Fruit fly (Drosophila melanogaster) whole organism, prepupa: ENCODE measurements around the gene Ran.

ENCODE experiments used
- CG10631 ChIP-seq: fragments of 200-800 bp; sonication (Bioruptor generic); optimal IDR thresholded peaks from 2 replicates; lab custom pipeline; 2016; ENCODE audit warnings: missing biosample characterization, missing genetic modification characterization
- CG10669 ChIP-seq: fragments of 200-800 bp; sonication (Bioruptor generic); optimal IDR thresholded peaks from 3 replicates; lab custom pipeline; 2018; ENCODE audit warnings: missing biosample characterization, mild to moderate bottlenecking, missing genetic modification characterization, moderate library complexity
- CG1621 ChIP-seq: fragments of 200-800 bp; sonication (Bioruptor generic); optimal IDR thresholded peaks from 3 replicates; lab custom pipeline; 2018; ENCODE audit warnings: missing biosample characterization, mild to moderate bottlenecking, missing genetic modification characterization
- CG16779 ChIP-seq: fragments of 200-800 bp; sonication (Bioruptor generic); optimal IDR thresholded peaks from 3 replicates; lab custom pipeline; 2017; ENCODE audit warnings: missing biosample characterization, mild to moderate bottlenecking, missing genetic modification characterization
- CG3032 ChIP-seq: fragments of 200-800 bp; optimal IDR thresholded peaks from 2 replicates; lab custom pipeline; 2019; ENCODE audit warnings: missing biosample characterization, mild to moderate bottlenecking, missing genetic modification characterization, moderate library complexity
- CG32006 ChIP-seq: fragments of 200-800 bp; sonication (Bioruptor generic); optimal IDR thresholded peaks from 3 replicates; lab custom pipeline; 2017; ENCODE audit warnings: missing biosample characterization, mild to moderate bottlenecking, missing genetic modification characterization
- CG34406 ChIP-seq: fragments of 200-800 bp; sonication (Bioruptor generic); optimal IDR thresholded peaks from 3 replicates; lab custom pipeline; 2016; ENCODE audit warnings: missing biosample characterization, missing genetic modification characterization
- CG3919 ChIP-seq: fragments of 200-800 bp; sonication (Bioruptor generic); optimal IDR thresholded peaks from 3 replicates; lab custom pipeline; 2016; ENCODE audit warnings: missing biosample characterization, missing genetic modification characterization
- CG6854 ChIP-seq: fragments of 200-800 bp; sonication (Bioruptor generic); optimal IDR thresholded peaks from 2 replicates; lab custom pipeline; 2017; ENCODE audit warnings: missing biosample characterization, mild to moderate bottlenecking, missing genetic modification characterization
- CG7368 ChIP-seq: fragments of 200-800 bp; sonication (Bioruptor generic); optimal IDR thresholded peaks from 3 replicates; lab custom pipeline; 2016; ENCODE audit warnings: missing biosample characterization, missing genetic modification characterization
- CG8319 ChIP-seq: fragments of 200-800 bp; sonication (Bioruptor generic); optimal IDR thresholded peaks from 3 replicates; lab custom pipeline; 2016; ENCODE audit warnings: missing biosample characterization, missing genetic modification characterization
- CG8632 ChIP-seq: fragments of 200-800 bp; sonication (Bioruptor generic); optimal IDR thresholded peaks from 3 replicates; lab custom pipeline; 2016; ENCODE audit warnings: missing biosample characterization, missing genetic modification characterization
- Eip75B ChIP-seq: fragments of 200-800 bp; sonication (Bioruptor generic); optimal IDR thresholded peaks from 3 replicates; lab custom pipeline; 2016; ENCODE audit warnings: missing biosample characterization, missing genetic modification characterization
- Eip78C ChIP-seq: fragments of 200-800 bp; sonication (Bioruptor generic); peaks from one replicate; lab custom pipeline; 2016; ENCODE audit warnings: missing biosample characterization, missing genetic modification characterization
- Eip93F ChIP-seq: fragments of 200-800 bp; sonication (Bioruptor generic); optimal IDR thresholded peaks from 2 replicates; lab custom pipeline; 2016; ENCODE audit warnings: missing biosample characterization, mild to moderate bottlenecking, missing genetic modification characterization
- Gug ChIP-seq: fragments of 200-800 bp; sonication (Bioruptor generic); IDR thresholded peaks from 2 replicates; pipeline ENCODE4 v1.3.6; 2022; ENCODE audit warnings: missing biosample characterization, missing genetic modification characterization
- Hr39 ChIP-seq: fragments of 200-800 bp; sonication (Bioruptor generic); optimal IDR thresholded peaks from 2 replicates; lab custom pipeline; 2016; ENCODE audit warnings: missing biosample characterization, missing genetic modification characterization
- Hr4 ChIP-seq: fragments of 200-800 bp; sonication (Bioruptor generic); optimal IDR thresholded peaks from 3 replicates; lab custom pipeline; 2016; ENCODE audit warnings: missing biosample characterization, missing genetic modification characterization
- Lpt ChIP-seq: fragments of 200-800 bp; sonication (Bioruptor generic); optimal IDR thresholded peaks from 3 replicates; lab custom pipeline; 2016; ENCODE audit warnings: missing biosample characterization, missing genetic modification characterization
- Met ChIP-seq: fragments of 200-800 bp; sonication (Bioruptor generic); optimal IDR thresholded peaks from 3 replicates; lab custom pipeline; 2016; ENCODE audit warnings: missing biosample characterization, missing genetic modification characterization
- OdsH ChIP-seq: fragments of 200-800 bp; sonication (Bioruptor generic); optimal IDR thresholded peaks from 3 replicates; lab custom pipeline; 2016; ENCODE audit warnings: missing biosample characterization, missing genetic modification characterization
- Smox ChIP-seq: fragments of 200-800 bp; sonication (Bioruptor generic); optimal IDR thresholded peaks from 3 replicates; lab custom pipeline; 2016; ENCODE audit warnings: missing biosample characterization, missing genetic modification characterization
- Sox102F ChIP-seq: fragments of 200-800 bp; sonication (Bioruptor generic); optimal IDR thresholded peaks from 2 replicates; lab custom pipeline; 2016; ENCODE audit warnings: missing biosample characterization, mild to moderate bottlenecking, missing genetic modification characterization
- cyc ChIP-seq: fragments of 200-800 bp; sonication (Bioruptor generic); optimal IDR thresholded peaks from 3 replicates; lab custom pipeline; 2016; ENCODE audit warnings: missing biosample characterization, missing genetic modification characterization
- dac ChIP-seq: fragments of 200-800 bp; sonication (Bioruptor generic); optimal IDR thresholded peaks from 2 replicates; lab custom pipeline; 2017; ENCODE audit warnings: missing biosample characterization, mild to moderate bottlenecking, missing genetic modification characterization
- eg ChIP-seq: fragments of 200-800 bp; sonication (Bioruptor generic); IDR thresholded peaks from 3 replicates; pipeline ENCODE4 v1.3.6; 2022; ENCODE audit warnings: missing biosample characterization, missing genetic modification characterization
- esn ChIP-seq: fragments of 200-800 bp; sonication (Bioruptor generic); optimal IDR thresholded peaks from 2 replicates; lab custom pipeline; 2016; ENCODE audit warnings: missing biosample characterization, mild to moderate bottlenecking, missing genetic modification characterization, moderate library complexity
- fd59A ChIP-seq: fragments of 200-800 bp; sonication (Bioruptor generic); optimal IDR thresholded peaks from 2 replicates; lab custom pipeline; 2017; ENCODE audit warnings: missing biosample characterization, mild to moderate bottlenecking, missing genetic modification characterization, missing genetic modification reagents
- fd85E ChIP-seq: fragments of 200-800 bp; sonication (Bioruptor generic); optimal IDR thresholded peaks from 3 replicates; lab custom pipeline; 2016; ENCODE audit warnings: missing biosample characterization, missing genetic modification characterization
- fkh ChIP-seq: fragments of 200-800 bp; sonication (Bioruptor generic); optimal IDR thresholded peaks from 3 replicates; lab custom pipeline; 2017; ENCODE audit warnings: missing biosample characterization, mild to moderate bottlenecking, missing genetic modification characterization, moderate library complexity
- lz ChIP-seq: fragments of 200-800 bp; sonication (Bioruptor generic); optimal IDR thresholded peaks from 3 replicates; lab custom pipeline; 2016; ENCODE audit warnings: missing biosample characterization, missing genetic modification characterization
- spab ChIP-seq: fragments of 200-800 bp; sonication (Bioruptor generic); optimal IDR thresholded peaks from 2 replicates; lab custom pipeline; 2017; ENCODE audit warnings: missing biosample characterization, mild to moderate bottlenecking, missing genetic modification characterization, missing genetic modification reagents
- topi ChIP-seq: fragments of 200-800 bp; sonication (Bioruptor generic); optimal IDR thresholded peaks from 3 replicates; lab custom pipeline; 2016; ENCODE audit warnings: missing biosample characterization, missing genetic modification characterization
- vri ChIP-seq: fragments of 200-800 bp; sonication (Bioruptor generic); optimal IDR thresholded peaks from 3 replicates; lab custom pipeline; 2016; ENCODE audit warnings: missing biosample characterization, mild to moderate bottlenecking, missing genetic modification characterization

Ran gene

dm6 chrX:11144575-11144974 is 3.9 kb downstream of the Ran start:
- no peak for TF ChIP-seq CG3919 (GFP tag; lab: Kevin White, UChicago)
- TF ChIP-seq CG6854 (GFP tag; lab: Kevin White, UChicago), result no peak
- TF ChIP-seq CG10631, result no peak
- TF ChIP-seq Eip75B, result no peak
- TF ChIP-seq fd59A, result no peak
- TF ChIP-seq CG3032 (tag; lab: Kevin White, UChicago), result no peak
- TF ChIP-seq CG7368, result no peak
- no peak for TF ChIP-seq Eip93F
- no peak for TF ChIP-seq eg (GFP tag; lab: Robert Waterston, UW)
- TF ChIP-seq CG16779 (tag; lab: Kevin White, UChicago), result no peak
- no peak for TF ChIP-seq spab (GFP tag; lab: Kevin White, UChicago)
- TF ChIP-seq OdsH (GFP tag; lab: Kevin White, UChicago), result no peak
- TF ChIP-seq topi (GFP tag; lab: Kevin White, UChicago), result no peak

- TF ChIP-seq CG1621, result no peak
- TF ChIP-seq eg (GFP tag; lab: Robert Waterston, UW), result no peak
- no peak for TF ChIP-seq cyc (GFP tag; lab: Kevin White, UChicago)
- no peak for TF ChIP-seq CG34406 (GFP tag; lab: Kevin White, UChicago)
- TF ChIP-seq esn (GFP tag; lab: Kevin White, UChicago), result no peak
- no peak for TF ChIP-seq CG8319 (GFP tag; lab: Kevin White, UChicago)
- no peak for TF ChIP-seq Eip78C (GFP tag; lab: Kevin White, UChicago)
- TF ChIP-seq Hr4, result no peak
- no peak for TF ChIP-seq Sox102F (GFP tag; lab: Kevin White, UChicago)
- no peak for TF ChIP-seq CG8632 (GFP tag; lab: Kevin White, UChicago)
- no peak for TF ChIP-seq Smox (GFP tag; lab: Kevin White, UChicago)
Observed at dm6 chrX:11143820-11144219, 4.7 kb downstream of the Ran start, which contains the start of gene CG15201. TSS of gene CG15201 (plus strand) at chrX:11144120.

dm6 chrX:11141785-11142591 is 6.5 kb downstream of the Ran start, which contains the start of the genes CG15199 and CG15202:
TSS of gene CG15199 (minus strand) at chrX:11141835.
TSS of gene CG15202 (plus strand) at chrX:11142541.
- TF ChIP-seq CG8319 (GFP tag; lab: Kevin White, UChicago), result no peak
- TF ChIP-seq Met (GFP tag; lab: Kevin White, UChicago), result peak; percentile 4
- TF ChIP-seq eg (GFP tag; lab: Robert Waterston, UW), result no peak
- no peak for TF ChIP-seq fd59A
- TF ChIP-seq fkh, result no peak
- TF ChIP-seq CG10669 (GFP tag; lab: Kevin White, UChicago), result no peak
- TF ChIP-seq vri (GFP tag; lab: Kevin White, UChicago), result no peak
- TF ChIP-seq Eip78C (GFP tag; lab: Kevin White, UChicago), result peak; percentile 68
- TF ChIP-seq dac (GFP tag; lab: Kevin White, UChicago), result no peak
- TF ChIP-seq Lpt (GFP tag; lab: Kevin White, UChicago), result no peak

DNA sequence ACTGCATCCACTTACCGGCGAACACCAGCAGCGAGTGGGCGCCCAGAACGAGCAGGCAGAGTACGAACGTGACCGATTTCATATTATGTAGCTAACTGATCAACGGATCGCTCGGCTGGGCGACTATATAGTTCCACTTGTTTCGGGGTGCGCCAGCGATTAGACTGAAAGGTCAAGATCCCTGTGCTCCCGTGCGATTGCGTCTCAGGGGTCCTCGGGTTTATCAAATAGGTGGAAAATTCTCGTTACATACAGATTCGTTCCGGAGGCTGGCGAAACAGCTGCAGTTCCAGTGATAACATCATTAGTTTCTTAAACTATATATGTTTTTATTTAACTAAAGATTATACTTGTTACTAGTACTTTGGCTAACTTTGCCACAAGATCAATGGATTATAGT is 8.4 kb downstream of the Ran start, which contains the start of gene ssp7:
TSS of gene ssp7 (minus strand) at position 101 of the 400 bp plus-strand sequence.
- TF ChIP-seq Smox (GFP tag; lab: Kevin White, UChicago), result no peak
- no peak for TF ChIP-seq fd85E (GFP tag; lab: Kevin White, UChicago)
- no peak for TF ChIP-seq Hr4
- TF ChIP-seq CG34406 (GFP tag; lab: Kevin White, UChicago), result no peak
- no peak for TF ChIP-seq Hr39 (GFP tag; lab: Kevin White, UChicago)
- TF ChIP-seq spab (GFP tag; lab: Kevin White, UChicago), result no peak
- no peak for TF ChIP-seq CG7368
- TF ChIP-seq Eip93F, result no peak
- no peak for TF ChIP-seq dac (GFP tag; lab: Kevin White, UChicago)
- TF ChIP-seq Eip78C (GFP tag; lab: Kevin White, UChicago), result no peak
- no peak for TF ChIP-seq CG32006 (GFP tag; lab: Kevin White, UChicago)
- TF ChIP-seq CG16779 (tag; lab: Kevin White, UChicago), result no peak
- no peak for TF ChIP-seq Gug
- TF ChIP-seq lz, result no peak
- no peak for TF ChIP-seq vri (GFP tag; lab: Kevin White, UChicago)
- no peak for TF ChIP-seq Met (GFP tag; lab: Kevin White, UChicago)
- TF ChIP-seq CG3032 (tag; lab: Kevin White, UChicago), result no peak
- TF ChIP-seq, all 60 proteins: peak for 0
